Fruit fly (Drosophila melanogaster): ENCODE data around the gene CG43740.

DNA sequence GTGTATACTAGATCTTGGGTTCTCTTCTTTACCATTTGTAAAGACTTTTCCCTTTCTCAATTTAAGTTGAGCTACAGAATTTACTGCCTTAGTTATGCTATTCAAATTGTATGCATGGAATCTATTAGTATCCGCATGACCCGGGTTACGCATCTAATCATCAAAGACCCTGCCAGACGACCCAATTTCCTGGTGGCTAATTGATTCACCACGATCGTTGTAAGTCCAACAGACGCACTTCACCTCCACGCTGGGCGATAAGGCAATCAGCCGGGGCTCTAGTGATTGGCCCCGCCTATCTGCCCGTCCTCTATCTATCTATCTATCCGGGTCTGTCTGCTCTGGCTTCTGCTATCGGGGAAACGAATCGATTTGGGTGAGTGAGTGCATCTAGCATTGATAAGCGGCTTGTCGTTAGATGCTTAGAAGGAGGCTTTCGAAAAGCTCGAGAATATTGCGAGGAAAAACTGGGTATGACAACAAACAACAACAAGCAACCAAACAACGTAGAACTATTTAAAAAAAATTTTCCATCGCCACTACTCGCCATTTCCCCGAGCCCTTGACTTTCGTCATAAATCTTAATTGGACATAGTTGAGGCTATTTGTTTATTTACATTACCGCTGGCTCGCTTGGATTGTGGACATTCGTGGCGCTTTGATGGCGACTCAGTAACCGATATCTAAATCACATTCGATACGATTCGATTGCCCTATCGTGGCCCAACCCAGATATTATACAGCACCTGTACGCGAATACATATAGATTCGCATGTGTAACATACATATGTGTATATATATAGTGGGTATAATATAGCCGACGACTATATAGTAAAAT, 37.0 kb downstream of the CG43740 start:
- TF ChIP-seq CG8478 (optimal IDR thresholded peaks at IDR 0.05) (no peak), CTCF (optimal IDR thresholded peaks at IDR 0.05) (no peak)
